Worm (Caenorhabditis elegans) whole organism, L2 larva: ENCODE data around the gene Y20C6A.1.

Experiments
- C34F6.9 ChIP-seq: fragments of 150-350 bp; optimal IDR thresholded peaks from 2 replicates; lab custom pipeline; 2014; ENCODE audit warnings: missing biosample characterization, missing genetic modification characterization
- R02D3.7 ChIP-seq: fragments of 150-350 bp; optimal IDR thresholded peaks from 2 replicates; lab custom pipeline; 2014; ENCODE audit warnings: missing biosample characterization, missing genetic modification characterization
- aly-2 ChIP-seq: fragments of 150-350 bp; optimal IDR thresholded peaks from 2 replicates; lab custom pipeline; 2014; ENCODE audit warnings: missing biosample characterization, missing genetic modification characterization
- elt-1 ChIP-seq: fragments of 150-350 bp; optimal IDR thresholded peaks from 2 replicates; lab custom pipeline; 2014; ENCODE audit warnings: missing biosample characterization, missing genetic modification characterization
- mdl-1 ChIP-seq, 2 experiments: fragments of 150-350 bp in 1 of 2; sonication (generic microtip) in 1 of 2; optimal IDR thresholded peaks; 2 replicates each; lab custom pipeline; 2017; ENCODE audit warnings: missing biosample characterization in 2 of 2, missing genetic modification characterization in 2 of 2
- nhr-11 ChIP-seq: fragments of 150-350 bp; optimal IDR thresholded peaks from 2 replicates; lab custom pipeline; 2014; ENCODE audit warnings: missing biosample characterization, missing genetic modification characterization
- snpc-4 ChIP-seq: fragments of 150-350 bp; optimal IDR thresholded peaks from 2 replicates; lab custom pipeline; 2014; ENCODE audit warnings: missing biosample characterization, missing genetic modification characterization
- ztf-4 ChIP-seq: fragments of 150-350 bp; optimal IDR thresholded peaks from 2 replicates; lab custom pipeline; 2014; ENCODE audit warnings: missing biosample characterization, missing genetic modification characterization

- TF ChIP-seq mdl-1 (tag; optimal IDR thresholded peaks at IDR 0.05; lab: Kevin White, UChicago) (no peak), snpc-4 (tag; lab: Kevin White, UChicago) (no peak), ztf-4 (tag; lab: Kevin White, UChicago) (no peak), elt-1 (tag; lab: Kevin White, UChicago) (no peak), nhr-11 (no peak), aly-2 (no peak), C34F6.9 (no peak), R02D3.7 (tag; lab: Kevin White, UChicago) (no peak)
These were observed 18.8 kb upstream of the Y20C6A.1 start, which contains the start of gene srh-120 for ce11 chrV:17395374-17395773.
